Worm (Caenorhabditis elegans) whole organism, early embryonic: Measurements from ENCODE around the gene Y44A6D.5.

Experiments used
- B0310.2 ChIP-seq: sonication (generic microtip); optimal IDR thresholded peaks from 2 replicates; lab custom pipeline; 2016; ENCODE audit warnings: mild to moderate bottlenecking, missing genetic modification characterization, missing compliant biosample characterization
- F13C5.2 ChIP-seq: sonication (generic microtip); optimal IDR thresholded peaks from 2 replicates; lab custom pipeline; 2017; ENCODE audit warnings: mild to moderate bottlenecking, missing genetic modification characterization, inconsistent platforms, missing compliant biosample characterization
- aly-1 ChIP-seq: sonication (generic microtip); optimal IDR thresholded peaks from 2 replicates; lab custom pipeline; 2016; ENCODE audit warnings: missing genetic modification characterization, missing compliant biosample characterization
- ama-1 ChIP-seq: fragments of 150-350 bp; optimal IDR thresholded peaks from 2 replicates; lab custom pipeline; 2014
- ceh-13 ChIP-seq: fragments of 200-800 bp; sonication (Bioruptor generic); optimal IDR thresholded peaks from 2 replicates; lab custom pipeline; 2018; ENCODE audit warnings: mild to moderate bottlenecking, missing genetic modification characterization, missing compliant biosample characterization
- ceh-36 ChIP-seq: sonication (generic microtip); optimal IDR thresholded peaks from 2 replicates; lab custom pipeline; 2016; ENCODE audit warnings: missing genetic modification characterization, inconsistent platforms, missing compliant biosample characterization
- flt-1 ChIP-seq: fragments of 200-800 bp; sonication (Bioruptor generic); IDR thresholded peaks from 2 replicates; pipeline ENCODE4 v1.3.6; 2022; ENCODE audit warnings: missing genetic modification characterization, missing compliant biosample characterization
- hmbx-1 ChIP-seq: sonication (generic microtip); optimal IDR thresholded peaks from 2 replicates; lab custom pipeline; 2016; ENCODE audit warnings: mild to moderate bottlenecking, missing genetic modification characterization, missing compliant biosample characterization
- hnd-1 ChIP-seq: sonication (generic microtip); optimal IDR thresholded peaks from 2 replicates; lab custom pipeline; 2016; ENCODE audit warnings: missing genetic modification characterization, missing compliant biosample characterization
- scrt-1 ChIP-seq: fragments of 200-800 bp; sonication (Bioruptor generic); IDR thresholded peaks from 2 replicates; pipeline ENCODE4 v1.3.6; 2022; ENCODE audit warnings: missing genetic modification characterization, missing compliant biosample characterization
- tbx-11 ChIP-seq: fragments of 200-800 bp; sonication (Bioruptor generic); IDR thresholded peaks from 2 replicates; pipeline ENCODE4 v1.3.6; 2022; ENCODE audit warnings: missing genetic modification characterization, missing compliant biosample characterization
- tra-4 ChIP-seq: sonication (generic microtip); optimal IDR thresholded peaks from 2 replicates; lab custom pipeline; 2017; ENCODE audit warnings: missing genetic modification characterization, missing compliant biosample characterization

ce11 chrV:20847743-20848229, 45.0 kb upstream of the Y44A6D.5 start:
- TF ChIP-seq scrt-1 (no peak), tra-4 (tag; lab: Kevin White, UChicago) (no peak), ama-1 (no peak), hmbx-1 (tag; lab: Kevin White, UChicago) (no peak), aly-1 (tag; lab: Kevin White, UChicago) (no peak), ceh-13 (GFP tag; lab: Kevin White, UChicago) (no peak), ceh-36 (tag; lab: Kevin White, UChicago) (no peak), tbx-11 (no peak), F13C5.2 (tag; lab: Kevin White, UChicago) (no peak), flt-1 (no peak), hnd-1 (no peak), B0310.2 (no peak)
